Fruit fly (Drosophila melanogaster) S2 (cell line): ENCODE results near the gene CG15579.

Source experiments
- CG8478 ChIP-seq: fragments of >200 bp; optimal IDR thresholded peaks from 2 replicates; lab custom pipeline; 2018
- CTCF ChIP-seq, 2 experiments: fragments of >200 bp; optimal IDR thresholded peaks; 2 replicates each; lab custom pipeline; 2018

- TF ChIP-seq CTCF (optimal IDR thresholded peaks at IDR 0.05; lab: Kevin White, UChicago) = no peak
- no peak for TF ChIP-seq CG8478
These were observed 5.6 kb downstream of the CG15579 start for dm6 chrX:4305980-4306379.
